Worm (Caenorhabditis elegans): ENCODE results near the gene gpcp-1.
"Not testable (repeated sequence)": the region's sequence is repeated elsewhere in the genome, so short reads cannot be mapped to it uniquely, and the experiment has no call there.

DNA sequence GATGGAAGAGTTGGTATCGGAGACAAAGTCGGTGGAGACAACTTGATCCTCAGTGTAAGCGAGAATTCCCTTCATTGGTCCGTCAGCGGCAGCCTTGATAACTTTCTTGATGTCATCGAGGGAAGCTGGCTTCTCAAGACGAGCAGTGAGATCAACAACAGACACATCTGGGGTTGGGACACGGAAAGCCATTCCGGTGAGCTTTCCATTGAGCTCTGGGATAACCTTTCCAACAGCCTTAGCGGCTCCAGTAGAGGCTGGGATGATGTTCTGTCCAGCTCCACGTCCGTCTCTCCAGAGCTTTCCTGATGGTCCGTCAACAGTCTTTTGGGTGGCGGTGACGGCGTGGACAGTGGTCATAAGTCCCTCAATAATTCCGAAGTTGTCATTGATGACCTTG, 3.3 kb upstream of the gpcp-1 start:
- not testable (repeated sequence) for TF ChIP-seq ztf-11, elt-2 (tag; optimal IDR thresholded peaks at IDR 0.05)

All from whole organism, L3 larva.